Fruit fly (Drosophila melanogaster): ENCODE data around the gene EMC1.

DNA sequence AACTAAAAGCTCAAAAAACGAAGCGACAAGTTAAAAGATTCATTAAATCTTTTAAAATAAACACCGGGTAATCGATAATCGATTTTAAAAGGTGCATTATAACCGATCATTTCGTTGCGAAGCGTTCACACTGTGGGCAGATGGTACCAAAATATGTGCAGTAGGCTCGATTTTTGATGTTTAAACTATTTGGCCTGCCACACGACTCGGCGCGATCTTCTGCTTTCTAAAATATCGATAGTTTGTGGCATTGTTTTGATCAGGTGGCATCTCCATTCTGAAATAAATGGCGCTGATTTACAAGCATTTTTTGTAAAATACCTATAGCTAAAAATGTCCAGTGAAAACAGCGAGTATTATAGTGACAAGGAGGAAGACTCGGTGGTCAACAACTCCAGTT is 13.0 kb upstream of the EMC1 start, which contains the start of the genes CG10445 and lds:
- TF ChIP-seq Hr96 (GFP tag; optimal IDR thresholded peaks at IDR 0.05) (no peak), bab1 (GFP tag; optimal IDR thresholded peaks at IDR 0.05) (peak; percentile 7), cnc (optimal IDR thresholded peaks at IDR 0.05) (no peak), CG1620 (GFP tag; optimal IDR thresholded peaks at IDR 0.05) (no peak), CG33017 (tag; optimal IDR thresholded peaks at IDR 0.05) (no peak), Clk (GFP tag; optimal IDR thresholded peaks at IDR 0.05) (no peak), kay (GFP tag; ENCODE audit: borderline replicate concordance) (no peak), CG7101 (tag; optimal IDR thresholded peaks at IDR 0.05) (no peak)
